Fruit fly (Drosophila melanogaster) whole organism, wandering third instar larva: ENCODE results near the gene CG13056.

ENCODE experiments used
- Abd-B ChIP-seq: fragments of >200 bp; optimal IDR thresholded peaks from 2 replicates; lab custom pipeline; 2017; ENCODE audit warnings: missing biosample characterization, missing genetic modification characterization
- GATAd ChIP-seq: sonication (Bioruptor generic); optimal IDR thresholded peaks from 2 replicates; lab custom pipeline; 2016; ENCODE audit warnings: missing biosample characterization, missing genetic modification characterization
- HLH106 ChIP-seq: fragments of 200-800 bp; optimal IDR thresholded peaks from 3 replicates; lab custom pipeline; 2019; ENCODE audit warnings: missing biosample characterization, mild to moderate bottlenecking, missing genetic modification characterization, moderate library complexity
- br ChIP-seq: fragments of 200-800 bp; sonication (Bioruptor generic); optimal IDR thresholded peaks from 2 replicates; lab custom pipeline; 2016; ENCODE audit warnings: missing biosample characterization, missing genetic modification characterization
- dmrt93B ChIP-seq: fragments of 200-800 bp; sonication (Bioruptor generic); optimal IDR thresholded peaks from 2 replicates; lab custom pipeline; 2018; ENCODE audit warnings: missing biosample characterization, mild to moderate bottlenecking, missing genetic modification characterization
- dsf ChIP-seq: sonication (Bioruptor generic); optimal IDR thresholded peaks from 2 replicates; lab custom pipeline; 2016; ENCODE audit warnings: missing biosample characterization, missing genetic modification characterization, borderline replicate concordance
- ey ChIP-seq: fragments of 200-800 bp; sonication (Bioruptor generic); optimal IDR thresholded peaks from 2 replicates; lab custom pipeline; 2016; ENCODE audit warnings: missing biosample characterization, missing genetic modification characterization
- foxo ChIP-seq, 2 experiments: fragments of 200-800 bp; sonication (Bioruptor generic); optimal IDR thresholded peaks; 2 replicates in 1 of 2; 3 replicates in 1 of 2; lab custom pipeline; 2016 to 2017; ENCODE audit warnings: missing biosample characterization in 2 of 2, missing genetic modification characterization in 2 of 2
- h ChIP-seq: fragments of 200-800 bp; sonication (Bioruptor generic); optimal IDR thresholded peaks from 3 replicates; lab custom pipeline; 2016; ENCODE audit warnings: missing biosample characterization, mild to moderate bottlenecking, missing genetic modification characterization
- pan ChIP-seq: fragments of >200 bp; optimal IDR thresholded peaks from 2 replicates; lab custom pipeline; 2017
- psq ChIP-seq: fragments of 200-800 bp; sonication (Bioruptor generic); optimal IDR thresholded peaks from 3 replicates; lab custom pipeline; 2017; ENCODE audit warnings: missing biosample characterization, mild to moderate bottlenecking, missing genetic modification characterization, moderate library complexity
- rgr ChIP-seq: fragments of 200-800 bp; sonication (Bioruptor generic); optimal IDR thresholded peaks from 3 replicates; lab custom pipeline; 2016; ENCODE audit warnings: missing biosample characterization, mild to moderate bottlenecking, missing genetic modification characterization
- tai ChIP-seq: sonication (Bioruptor generic); optimal IDR thresholded peaks from 2 replicates; lab custom pipeline; 2016; ENCODE audit warnings: missing biosample characterization, missing genetic modification characterization

DNA sequence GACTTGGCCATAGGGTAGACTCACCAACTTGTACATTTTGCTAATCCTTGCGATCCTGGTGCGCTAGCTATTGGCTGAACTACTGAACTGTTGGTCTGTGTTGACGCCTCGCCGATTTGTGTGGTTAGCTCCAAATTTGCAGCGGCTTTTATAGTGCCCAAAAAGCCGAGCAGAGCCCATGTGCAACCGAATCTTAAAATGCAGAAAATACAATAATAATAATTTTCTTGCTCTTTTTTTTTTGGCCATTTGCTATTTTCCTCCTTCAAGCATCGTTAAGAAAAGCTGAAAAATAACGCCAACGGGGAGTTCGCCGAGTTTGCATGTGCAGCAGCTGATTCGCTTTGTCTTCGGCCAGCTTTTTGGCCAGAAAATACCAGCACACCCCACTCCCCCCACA lies 24.7 kb upstream of the CG13056 start, which contains the start of gene CG13042:
- TF ChIP-seq pan (lab: Kevin White, UChicago), result no peak
- no peak for TF ChIP-seq dmrt93B (GFP tag; lab: Kevin White, UChicago)
- TF ChIP-seq dsf (GFP tag; lab: Kevin White, UChicago), result no peak
- no peak for TF ChIP-seq rgr
- no peak for TF ChIP-seq tai (GFP tag; lab: Kevin White, UChicago)
- TF ChIP-seq HLH106, result no peak
- TF ChIP-seq psq, result no peak
- no peak for TF ChIP-seq ey (GFP tag; lab: Kevin White, UChicago)
- no peak for TF ChIP-seq GATAd
- no peak for TF ChIP-seq Abd-B
- no peak for TF ChIP-seq br (GFP tag; lab: Kevin White, UChicago)
- TF ChIP-seq foxo (GFP tag; optimal IDR thresholded peaks at IDR 0.05; lab: Kevin White, UChicago), result no peak
- TF ChIP-seq h, result no peak
